Worm (Caenorhabditis elegans) whole organism, L4/young adult: Measurements from ENCODE around the gene C34D1.4.

Experiments
- W03F9.2 ChIP-seq: fragments of 150-350 bp; optimal IDR thresholded peaks from 2 replicates; lab custom pipeline; 2014; ENCODE audit warnings: missing biosample characterization, missing genetic modification characterization
- dao-5 ChIP-seq: sonication (generic microtip); optimal IDR thresholded peaks from 2 replicates; lab custom pipeline; 2016; ENCODE audit warnings: missing genotype, missing genetic modification characterization, moderate library complexity, missing compliant biosample characterization
- him-1 ChIP-seq: sonication (generic microtip); optimal IDR thresholded peaks from 2 replicates; lab custom pipeline; 2016; ENCODE audit warnings: missing genotype, missing genetic modification reagents, missing genetic modification characterization, missing compliant biosample characterization

The C34D1.4 gene

ce11 chrV:13258909-13259361, at the start of gene C34D1.4:
Gene C34D1.4, minus strand, starts transcription at chrV:13259311.
- TF ChIP-seq dao-5 (tag; lab: Kevin White, UChicago) (no peak), him-1 (tag; lab: Kevin White, UChicago) (no peak), W03F9.2 (no peak)

ce11 chrV:13308616-13309015, 49.5 kb upstream of the C34D1.4 start, which contains the start of gene C50B6.1:
Gene C50B6.1, plus strand, starts transcription at chrV:13308916.
- TF ChIP-seq W03F9.2 (no peak), dao-5 (tag; lab: Kevin White, UChicago) (no peak), him-1 (tag; lab: Kevin White, UChicago) (no peak)

- TF ChIP-seq W03F9.2 (no peak), him-1 (tag; lab: Kevin White, UChicago) (no peak), dao-5 (tag; lab: Kevin White, UChicago) (no peak)
Measured at ce11 chrV:13304663-13305188, 45.6 kb upstream of the C34D1.4 start, which contains the start of gene C26E1.2. Gene C26E1.2, plus strand, starts transcription at chrV:13305138.

ce11 chrV:13301443-13301842, 42.3 kb upstream of the C34D1.4 start, which contains the start of gene ceh-79:
Gene ceh-79, plus strand, starts transcription at chrV:13301833.
- TF ChIP-seq dao-5 (tag; lab: Kevin White, UChicago) (no peak), W03F9.2 (no peak), him-1 (tag; lab: Kevin White, UChicago) (no peak)

ce11 chrV:13300492-13300891, 41.4 kb upstream of the C34D1.4 start:
- TF ChIP-seq him-1 (tag; lab: Kevin White, UChicago) (no peak), dao-5 (tag; lab: Kevin White, UChicago) (no peak), W03F9.2 (no peak)

ce11 chrV:13299398-13299797, 40.3 kb upstream of the C34D1.4 start:
- no peak for TF ChIP-seq dao-5 (tag; lab: Kevin White, UChicago)
- TF ChIP-seq him-1 (tag; lab: Kevin White, UChicago) = no peak
- TF ChIP-seq W03F9.2 = no peak

- TF ChIP-seq him-1 (tag; lab: Kevin White, UChicago) (no peak), dao-5 (tag; lab: Kevin White, UChicago) (no peak), W03F9.2 (no peak)
Measured at ce11 chrV:13298706-13299105, 39.6 kb upstream of the C34D1.4 start.

- TF ChIP-seq dao-5 (tag; lab: Kevin White, UChicago) = no peak
- TF ChIP-seq W03F9.2 = no peak
- TF ChIP-seq him-1 (tag; lab: Kevin White, UChicago) = no peak
Measured at ce11 chrV:13297220-13297619, 38.1 kb upstream of the C34D1.4 start, which contains the start of gene C26E1.1. Gene C26E1.1, plus strand, starts transcription at chrV:13297520.

- TF ChIP-seq him-1 (tag; lab: Kevin White, UChicago) (no peak), dao-5 (tag; lab: Kevin White, UChicago) (no peak), W03F9.2 (no peak)
Measured at ce11 chrV:13295859-13296258, 36.7 kb upstream of the C34D1.4 start, which contains the start of gene uig-1. Gene uig-1, minus strand, starts transcription at chrV:13295978.

- TF ChIP-seq W03F9.2 = no peak
- TF ChIP-seq dao-5 (tag; lab: Kevin White, UChicago) = no peak
Measured at ce11 chrV:13294507-13294906, 35.4 kb upstream of the C34D1.4 start.

ce11 chrV:13288881-13289280, 29.8 kb upstream of the C34D1.4 start:
- no peak for TF ChIP-seq W03F9.2
- TF ChIP-seq him-1 (tag; lab: Kevin White, UChicago) = no peak
- no peak for TF ChIP-seq dao-5 (tag; lab: Kevin White, UChicago)

- TF ChIP-seq him-1 (tag; lab: Kevin White, UChicago) (no peak), W03F9.2 (no peak), dao-5 (tag; lab: Kevin White, UChicago) (no peak)
Measured at ce11 chrV:13286525-13286924, 27.4 kb upstream of the C34D1.4 start.

- TF ChIP-seq dao-5 (tag; lab: Kevin White, UChicago) = no peak
- no peak for TF ChIP-seq him-1 (tag; lab: Kevin White, UChicago)
- TF ChIP-seq W03F9.2 = no peak
Measured at ce11 chrV:13285284-13285683, 26.2 kb upstream of the C34D1.4 start.

ce11 chrV:13282958-13283357, 23.8 kb upstream of the C34D1.4 start:
- TF ChIP-seq W03F9.2 = no peak
- no peak for TF ChIP-seq dao-5 (tag; lab: Kevin White, UChicago)
- TF ChIP-seq him-1 (tag; lab: Kevin White, UChicago) = no peak

ce11 chrV:13280382-13280781, 21.3 kb upstream of the C34D1.4 start:
- TF ChIP-seq him-1 (tag; lab: Kevin White, UChicago) (no peak), W03F9.2 (no peak), dao-5 (tag; lab: Kevin White, UChicago) (no peak)
